Fruit fly (Drosophila melanogaster): ENCODE data around the gene Qsox4.

Gene Qsox4

dm6 chr3R:23678349-23679193 lies 24.0 kb upstream of the Qsox4 start, which contains the start of gene GILT2 (continued):
- TF ChIP-seq Eip74EF (GFP tag; optimal IDR thresholded peaks at IDR 0.05) (peak in 1 of 2 experiments; percentile 95), CTCF (GFP tag; optimal IDR thresholded peaks at IDR 0.05) (peak; percentile 27), CG34376 (GFP tag; optimal IDR thresholded peaks at IDR 0.05) (peak; percentile 81), CG10959 (GFP tag; IDR thresholded peaks at IDR 0.05) (peak; percentile 89), onecut (GFP tag; IDR thresholded peaks at IDR 0.05) (peak; percentile 88), ttk (GFP tag; IDR thresholded peaks at IDR 0.05) (peak; percentile 93), Doc3 (GFP tag; IDR thresholded peaks at IDR 0.05; ENCODE audit: partially characterized antibody) (no peak), trh (GFP tag; optimal IDR thresholded peaks at IDR 0.05) (peak; percentile 84), pita (GFP tag; optimal IDR thresholded peaks at IDR 0.05) (no peak), otp (GFP tag; IDR thresholded peaks at IDR 0.05) (peak; percentile 89), trem (tag; optimal IDR thresholded peaks at IDR 0.05) (peak; percentile 73), PHDP (tag; optimal IDR thresholded peaks at IDR 0.05) (peak; percentile 96), MTF-1 (GFP tag; optimal IDR thresholded peaks at IDR 0.05; ENCODE audit: borderline replicate concordance) (peak; percentile 76), tap (tag; optimal IDR thresholded peaks at IDR 0.05) (peak; percentile 87), CG12071 (GFP tag; optimal IDR thresholded peaks at IDR 0.05) (peak; percentile 63), CG4707 (GFP tag; optimal IDR thresholded peaks at IDR 0.05) (peak; percentile 57), sob (GFP tag; IDR thresholded peaks at IDR 0.05) (peak; percentile 91), CG12769 (tag; optimal IDR thresholded peaks at IDR 0.05) (no peak), Mrtf (GFP tag; IDR thresholded peaks at IDR 0.05) (peak; percentile 87), eve (GFP tag; optimal IDR thresholded peaks at IDR 0.05) (no peak), CG8388 (GFP tag; optimal IDR thresholded peaks at IDR 0.05) (peak; percentile 89), hbn (GFP tag; IDR thresholded peaks at IDR 0.05; ENCODE audit: partially characterized antibody) (no peak), CG4820 (GFP tag; optimal IDR thresholded peaks at IDR 0.05) (peak; percentile 92), GATAe (GFP tag; conservative IDR thresholded peaks at IDR 0.05) (peak; percentile 59), CG7357 (GFP tag; IDR thresholded peaks at IDR 0.05) (peak; percentile 86), CG8944 (GFP tag; optimal IDR thresholded peaks at IDR 0.05) (peak; percentile 57), Hr78 (GFP tag; optimal IDR thresholded peaks at IDR 0.05) (peak in 1 of 2 experiments; percentile 71), CG12744 (GFP tag; optimal IDR thresholded peaks at IDR 0.05) (peak; percentile 49), org-1 (GFP tag; optimal IDR thresholded peaks at IDR 0.05) (peak; percentile 79), CG12155 (GFP tag; optimal IDR thresholded peaks at IDR 0.05) (peak; percentile 78), pum (GFP tag; optimal IDR thresholded peaks at IDR 0.05) (peak; percentile 39), pho (GFP tag; optimal IDR thresholded peaks at IDR 0.05) (peak; percentile 60), CG1792 (GFP tag; optimal IDR thresholded peaks at IDR 0.05) (peak; percentile 44), CG5180 (GFP tag; optimal IDR thresholded peaks at IDR 0.05) (peak; percentile 83), ind (GFP tag; optimal IDR thresholded peaks at IDR 0.05) (peak; percentile 90), CG6765 (GFP tag; optimal IDR thresholded peaks at IDR 0.05) (peak; percentile 88), CG32772 (GFP tag; IDR thresholded peaks at IDR 0.05) (peak; percentile 90), unpg (GFP tag; optimal IDR thresholded peaks at IDR 0.05) (peak; percentile 92), nerfin-2 (GFP tag; IDR thresholded peaks at IDR 0.05; ENCODE audit: partially characterized antibody) (no peak), crp (GFP tag; optimal IDR thresholded peaks at IDR 0.05) (peak in 1 of 2 experiments; percentile 59), Jarid2 (GFP tag; optimal IDR thresholded peaks at IDR 0.05) (peak; percentile 71), CG8924 (tag; optimal IDR thresholded peaks at IDR 0.05) (peak; percentile 92), CG3065 (GFP tag; optimal IDR thresholded peaks at IDR 0.05) (peak; percentile 76), oc (tag; optimal IDR thresholded peaks at IDR 0.05) (peak; percentile 91), hkb (optimal IDR thresholded peaks at IDR 0.05) (no peak), hkb (GFP tag; IDR thresholded peaks at IDR 0.05) (peak; percentile 95), tna (GFP tag; IDR thresholded peaks at IDR 0.05; ENCODE audit: partially characterized antibody) (no peak), H15 (GFP tag; IDR thresholded peaks at IDR 0.05) (peak; percentile 86)

Data from whole organism, embryonic.